Fruit fly (Drosophila melanogaster) whole organism, embryonic: ENCODE results near the gene CG6356.

ENCODE experiments used
- Abd-B ChIP-seq: fragments of 200-800 bp; sonication (Bioruptor generic); optimal IDR thresholded peaks from 2 replicates; lab custom pipeline; 2018; ENCODE audit warnings: missing biosample characterization, mild to moderate bottlenecking, missing genetic modification characterization, moderate library complexity
- Antp ChIP-seq: fragments of 200-800 bp; sonication (Bioruptor generic); optimal IDR thresholded peaks from 3 replicates; lab custom pipeline; 2016; ENCODE audit warnings: missing biosample characterization, missing genetic modification characterization
- Atf-2 ChIP-seq: fragments of 200-800 bp; sonication (Bioruptor generic); optimal IDR thresholded peaks from 2 replicates; lab custom pipeline; 2016; ENCODE audit warnings: missing biosample characterization, missing genetic modification characterization
- Bgb ChIP-seq: fragments of 200-800 bp; sonication (Bioruptor generic); IDR thresholded peaks from 2 replicates; pipeline ENCODE4 v1.3.6; 2022; ENCODE audit warnings: missing biosample characterization, missing genetic modification characterization; ENCODE audit not compliant: partially characterized antibody
- C15 ChIP-seq: fragments of 200-800 bp; sonication (Bioruptor generic); IDR thresholded peaks from 3 replicates; pipeline ENCODE4 v1.3.6; 2022; ENCODE audit warnings: missing biosample characterization, missing genetic modification characterization
- CG11560 ChIP-seq: fragments of 200-800 bp; sonication (Bioruptor generic); IDR thresholded peaks from 3 replicates; pipeline ENCODE4 v1.3.6; 2022; ENCODE audit warnings: missing biosample characterization, missing genetic modification characterization
- CG12744 ChIP-seq: fragments of 200-800 bp; sonication (Bioruptor generic); optimal IDR thresholded peaks from 2 replicates; lab custom pipeline; 2016; ENCODE audit warnings: missing biosample characterization, missing genetic modification characterization
- CG12942 ChIP-seq: fragments of 200-800 bp; sonication (Bioruptor generic); optimal IDR thresholded peaks from 3 replicates; lab custom pipeline; 2016; ENCODE audit warnings: missing biosample characterization, missing genetic modification characterization
- CG13287 ChIP-seq: fragments of 200-800 bp; sonication (Bioruptor generic); IDR thresholded peaks from 2 replicates; pipeline ENCODE4 v1.3.6; 2022; ENCODE audit warnings: missing biosample characterization, missing genetic modification characterization; ENCODE audit not compliant: partially characterized antibody
- CG14441 ChIP-seq: fragments of 200-800 bp; sonication (Bioruptor generic); IDR thresholded peaks from 2 replicates; pipeline ENCODE4 v1.3.6; 2022; ENCODE audit warnings: missing biosample characterization, missing genetic modification characterization
- CG14667 ChIP-seq: fragments of 200-800 bp; sonication (Bioruptor generic); IDR thresholded peaks from 2 replicates; pipeline ENCODE4 v1.3.6; 2022; ENCODE audit warnings: missing biosample characterization, missing genetic modification characterization
- CG17359 ChIP-seq: fragments of 200-800 bp; sonication (Bioruptor generic); optimal IDR thresholded peaks from 3 replicates; lab custom pipeline; 2018; ENCODE audit warnings: missing biosample characterization, mild to moderate bottlenecking, missing genetic modification characterization, moderate library complexity
- CG18262 ChIP-seq: fragments of 200-800 bp; optimal IDR thresholded peaks from 3 replicates; lab custom pipeline; 2019; ENCODE audit warnings: missing biosample characterization, mild to moderate bottlenecking, missing genetic modification characterization, moderate library complexity
- CG1832 ChIP-seq: fragments of 200-800 bp; sonication (Bioruptor generic); optimal IDR thresholded peaks from 2 replicates; lab custom pipeline; 2017; ENCODE audit warnings: missing biosample characterization, mild to moderate bottlenecking, missing genetic modification characterization, inconsistent platforms
- CG2116 ChIP-seq: fragments of 200-800 bp; sonication (Bioruptor generic); optimal IDR thresholded peaks from 3 replicates; lab custom pipeline; 2018; ENCODE audit warnings: missing biosample characterization, mild to moderate bottlenecking, missing genetic modification characterization
- CG2129 ChIP-seq: fragments of 200-800 bp; sonication (Bioruptor generic); IDR thresholded peaks from 2 replicates; pipeline ENCODE4 v1.3.6; 2022; ENCODE audit warnings: missing biosample characterization, missing genetic modification characterization; ENCODE audit not compliant: partially characterized antibody
- CG2199 ChIP-seq: fragments of 200-800 bp; sonication (Bioruptor generic); IDR thresholded peaks from 3 replicates; pipeline ENCODE4 v1.3.6; 2022; ENCODE audit warnings: missing biosample characterization, missing genetic modification characterization
- CG30431 ChIP-seq: fragments of 200-800 bp; sonication (Bioruptor generic); optimal IDR thresholded peaks from 2 replicates; lab custom pipeline; 2017; ENCODE audit warnings: missing biosample characterization, missing genetic modification characterization
- CG31388 ChIP-seq: fragments of 200-800 bp; sonication (Bioruptor generic); optimal IDR thresholded peaks from 2 replicates; lab custom pipeline; 2016; ENCODE audit warnings: missing biosample characterization, missing genetic modification characterization
- CG3847 ChIP-seq: fragments of 200-800 bp; sonication (Bioruptor generic); IDR thresholded peaks from 2 replicates; pipeline ENCODE4 v1.3.6; 2022; ENCODE audit warnings: missing biosample characterization, missing genetic modification characterization
- CG4282 ChIP-seq: fragments of 200-800 bp; sonication (Bioruptor generic); optimal IDR thresholded peaks from 2 replicates; lab custom pipeline; 2016; ENCODE audit warnings: missing biosample characterization, missing genetic modification characterization
- CG43689 ChIP-seq: fragments of 200-800 bp; sonication (Bioruptor generic); IDR thresholded peaks from 2 replicates; pipeline ENCODE4 v1.3.6; 2022; ENCODE audit warnings: missing biosample characterization, missing genetic modification characterization
- CG6272 ChIP-seq: fragments of 200-800 bp; sonication (Bioruptor generic); IDR thresholded peaks from 2 replicates; pipeline ENCODE4 v1.3.6; 2022; ENCODE audit warnings: missing biosample characterization, missing genetic modification characterization
- CG9797 ChIP-seq: fragments of 200-800 bp; sonication (Bioruptor generic); optimal IDR thresholded peaks from 3 replicates; lab custom pipeline; 2018; ENCODE audit warnings: missing biosample characterization, mild to moderate bottlenecking, missing genetic modification characterization
- E2f1 ChIP-seq: fragments of 200-800 bp; sonication (Bioruptor generic); IDR thresholded peaks from 2 replicates; pipeline ENCODE4 v1.3.6; 2022; ENCODE audit warnings: missing biosample characterization, missing genetic modification characterization
- Ets65A ChIP-seq: fragments of 200-800 bp; sonication (Bioruptor generic); peaks from one replicate; lab custom pipeline; 2016; ENCODE audit warnings: missing biosample characterization, missing genetic modification characterization
- HLH3B ChIP-seq: fragments of 200-800 bp; sonication (Bioruptor generic); IDR thresholded peaks from 2 replicates; pipeline ENCODE4 v1.3.6; 2022; ENCODE audit warnings: missing biosample characterization, missing genetic modification characterization
- Hr51 ChIP-seq, 2 experiments: fragments of 200-800 bp; sonication (Bioruptor generic); optimal IDR thresholded peaks; 2 replicates in 1 of 2; 3 replicates in 1 of 2; lab custom pipeline; 2016 to 2018; ENCODE audit warnings: missing biosample characterization in 2 of 2, missing genetic modification characterization in 2 of 2, mild to moderate bottlenecking in 1 of 2, moderate library complexity in 1 of 2
- Poxn ChIP-seq: fragments of 200-800 bp; sonication (Bioruptor generic); IDR thresholded peaks from 2 replicates; pipeline ENCODE4 v1.3.6; 2022; ENCODE audit warnings: missing biosample characterization, missing genetic modification characterization
- Side ChIP-seq: fragments of 200-800 bp; sonication (Bioruptor generic); optimal IDR thresholded peaks from 2 replicates; lab custom pipeline; 2016; ENCODE audit warnings: missing biosample characterization, missing genetic modification characterization
- Sin3A ChIP-seq: fragments of >200 bp; optimal IDR thresholded peaks from 2 replicates; lab custom pipeline; 2018
- Spps ChIP-seq: fragments of 200-800 bp; sonication (Bioruptor generic); optimal IDR thresholded peaks from 2 replicates; lab custom pipeline; 2018; ENCODE audit warnings: missing biosample characterization, mild to moderate bottlenecking, missing genetic modification characterization
- Usf ChIP-seq: fragments of 200-800 bp; sonication (Bioruptor generic); optimal IDR thresholded peaks from 2 replicates; lab custom pipeline; 2017; ENCODE audit warnings: missing genotype, missing biosample characterization, missing genetic modification characterization
- YL-1 ChIP-seq: fragments of 200-800 bp; sonication (Bioruptor generic); optimal IDR thresholded peaks from 3 replicates; lab custom pipeline; 2017; ENCODE audit warnings: missing biosample characterization, mild to moderate bottlenecking, missing genetic modification characterization
- ara ChIP-seq: fragments of 200-800 bp; sonication (Bioruptor generic); IDR thresholded peaks from 2 replicates; pipeline ENCODE4 v1.3.6; 2022; ENCODE audit warnings: missing biosample characterization, missing genetic modification characterization
- az2 ChIP-seq: fragments of 200-800 bp; sonication (Bioruptor generic); optimal IDR thresholded peaks from 3 replicates; lab custom pipeline; 2016; ENCODE audit warnings: missing biosample characterization, missing genetic modification characterization
- danr ChIP-seq: fragments of 200-800 bp; sonication (Bioruptor generic); IDR thresholded peaks from 2 replicates; pipeline ENCODE4 v1.3.6; 2022; ENCODE audit warnings: missing biosample characterization, missing genetic modification characterization
- dm ChIP-seq: fragments of 200-800 bp; sonication (Bioruptor generic); optimal IDR thresholded peaks from 3 replicates; lab custom pipeline; 2016; ENCODE audit warnings: missing biosample characterization, missing genetic modification characterization
- grau ChIP-seq: fragments of 200-800 bp; optimal IDR thresholded peaks from 3 replicates; lab custom pipeline; 2019; ENCODE audit warnings: missing biosample characterization, mild to moderate bottlenecking, missing genetic modification characterization, moderate library complexity
- ham ChIP-seq: fragments of 200-800 bp; sonication (Bioruptor generic); IDR thresholded peaks from 2 replicates; pipeline ENCODE4 v1.3.6; 2022; ENCODE audit warnings: missing biosample characterization, missing genetic modification characterization
- lmd ChIP-seq: fragments of 200-800 bp; sonication (Bioruptor generic); IDR thresholded peaks from 2 replicates; pipeline ENCODE4 v1.3.6; 2022; ENCODE audit warnings: missing biosample characterization, missing genetic modification characterization
- nom ChIP-seq: fragments of 200-800 bp; sonication (Bioruptor generic); optimal IDR thresholded peaks from 2 replicates; lab custom pipeline; 2017; ENCODE audit warnings: missing biosample characterization, missing genetic modification characterization, mild to moderate bottlenecking, moderate library complexity, missing genetic modification reagents
- p53 ChIP-seq: fragments of 200-800 bp; sonication (Bioruptor generic); optimal IDR thresholded peaks from 2 replicates; lab custom pipeline; 2016; ENCODE audit warnings: missing biosample characterization, missing genetic modification characterization
- scrt ChIP-seq: fragments of 200-800 bp; sonication (Bioruptor generic); optimal IDR thresholded peaks from 2 replicates; lab custom pipeline; 2018; ENCODE audit warnings: missing biosample characterization, mild to moderate bottlenecking, missing genetic modification characterization, moderate library complexity
- shn ChIP-seq: fragments of 200-800 bp; sonication (Bioruptor generic); optimal IDR thresholded peaks from 3 replicates; lab custom pipeline; 2016; ENCODE audit warnings: missing biosample characterization, missing genetic modification characterization
- sisA ChIP-seq: fragments of 200-800 bp; sonication (Bioruptor generic); IDR thresholded peaks from 2 replicates; pipeline ENCODE4 v1.3.6; 2022; ENCODE audit warnings: missing biosample characterization, missing genetic modification characterization
- so ChIP-seq: fragments of 200-800 bp; sonication (Bioruptor generic); IDR thresholded peaks from 3 replicates; pipeline ENCODE4 v1.3.6; 2022; ENCODE audit warnings: missing biosample characterization, missing genetic modification characterization
- tin ChIP-seq: fragments of 200-800 bp; sonication (Bioruptor generic); optimal IDR thresholded peaks from 3 replicates; lab custom pipeline; 2016; ENCODE audit warnings: missing biosample characterization, missing genetic modification characterization
- trh ChIP-seq: fragments of 200-800 bp; sonication (Bioruptor generic); optimal IDR thresholded peaks from 2 replicates; lab custom pipeline; 2016; ENCODE audit warnings: missing biosample characterization, missing genetic modification characterization
- usp ChIP-seq: fragments of >200 bp; optimal IDR thresholded peaks from 2 replicates; lab custom pipeline; 2017; ENCODE audit warnings: missing biosample characterization, missing genetic modification characterization

Gene CG6356

DNA sequence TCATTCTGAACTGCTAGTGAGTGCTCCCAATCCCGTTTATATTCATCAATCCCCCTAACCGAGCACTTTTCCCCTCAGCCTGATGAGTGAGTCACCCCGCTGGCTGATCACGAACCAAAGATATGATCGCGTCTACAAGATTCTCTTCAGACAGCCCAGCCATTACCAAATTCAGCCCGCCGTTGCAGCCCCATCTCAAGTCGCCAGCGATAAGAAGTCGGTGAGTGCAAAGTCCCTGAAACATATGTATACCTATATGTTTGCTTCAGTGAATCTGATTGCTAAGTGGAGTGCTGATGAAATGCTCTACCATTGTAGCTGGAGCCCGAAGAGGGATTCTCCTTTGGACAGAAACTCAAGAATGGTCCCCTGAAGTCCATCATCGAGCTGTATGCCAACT, 3.4 kb downstream of the CG6356 start:
- TF ChIP-seq Ets65A (GFP tag; lab: Kevin White, UChicago) (peak; percentile 68), shn (GFP tag; lab: Kevin White, UChicago) (no peak), Atf-2 (no peak), nom (GFP tag; lab: Kevin White, UChicago) (peak; percentile 38)

DNA sequence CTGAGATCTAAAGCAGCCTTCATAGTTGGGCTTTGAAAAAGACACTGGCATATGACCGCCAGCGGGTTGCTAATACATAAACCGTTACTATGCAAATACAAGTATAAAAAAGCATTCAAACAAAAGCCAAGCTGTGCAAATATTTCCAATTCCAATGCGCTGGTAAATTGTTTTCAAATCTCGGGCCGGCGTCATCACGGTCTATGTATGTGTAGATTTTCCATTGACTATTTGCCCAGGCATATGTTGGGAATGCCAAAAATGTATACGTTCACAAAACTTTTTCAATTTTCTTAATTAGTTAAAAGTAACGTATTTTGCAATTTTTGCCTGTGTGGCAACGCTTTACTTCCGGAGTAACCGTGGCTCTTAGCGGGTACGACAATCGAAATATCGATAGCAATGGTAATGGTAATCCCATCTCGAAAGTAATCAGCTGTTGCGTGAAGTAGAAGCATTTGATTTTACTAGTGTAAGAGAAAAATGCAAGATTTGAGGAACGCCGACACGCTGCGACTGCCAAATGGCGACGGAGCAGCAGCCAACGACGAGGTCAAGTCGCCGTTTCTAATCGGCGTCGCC, 6.1 kb downstream of the CG6356 start, which contains the start of the genes CG34290 and Uck:
CG34290 (minus strand) TSS at position 51 of the 582 bp plus-strand sequence.
Uck (plus strand) TSS at position 405 of the 582 bp plus-strand sequence.
- TF ChIP-seq sisA (GFP tag; lab: Robert Waterston, UW) (no peak), danr (GFP tag; lab: Robert Waterston, UW) (no peak), Poxn (GFP tag; lab: Robert Waterston, UW) (no peak), nom (GFP tag; lab: Kevin White, UChicago) (peak; percentile 57), grau (peak; percentile 71), CG11560 (tag; lab: Robert Waterston, UW) (no peak), tin (GFP tag; lab: Kevin White, UChicago) (peak; percentile 54), CG3847 (peak; percentile 85), CG12744 (GFP tag; lab: Kevin White, UChicago) (peak; percentile 49), Antp (peak; percentile 59), scrt (GFP tag; lab: Kevin White, UChicago) (peak; percentile 85), CG18262 (tag; lab: Kevin White, UChicago) (peak; percentile 63), CG2199 (GFP tag; lab: Robert Waterston, UW) (peak; percentile 80; the same call in 1 of the 3 replicates), CG31388 (GFP tag; lab: Kevin White, UChicago) (no peak), CG2129 (GFP tag; lab: Robert Waterston, UW) (peak; percentile 35), ara (GFP tag; lab: Robert Waterston, UW) (peak; percentile 36; the same call in 1 of the 2 replicates), CG1832 (GFP tag; lab: Kevin White, UChicago) (no peak), lmd (GFP tag; lab: Robert Waterston, UW) (peak; percentile 63), CG13287 (GFP tag; lab: Robert Waterston, UW) (peak; percentile 94), C15 (GFP tag; lab: Robert Waterston, UW) (no peak), CG43689 (GFP tag; lab: Robert Waterston, UW) (peak; percentile 64), az2 (peak; percentile 8), CG12942 (GFP tag; lab: Kevin White, UChicago) (peak; percentile 28), so (GFP tag; lab: Robert Waterston, UW) (peak; percentile 70; the same call in 1 of the 3 replicates), CG9797 (GFP tag; lab: Kevin White, UChicago) (peak; percentile 72), Sin3A (lab: Kevin White, UChicago) (peak; percentile 62), p53 (GFP tag; lab: Kevin White, UChicago) (peak; percentile 69), YL-1 (GFP tag; lab: Kevin White, UChicago) (peak; percentile 90), trh (GFP tag; lab: Kevin White, UChicago) (peak; percentile 37), CG4282 (GFP tag; lab: Kevin White, UChicago) (peak; percentile 65), CG2116 (peak; percentile 95), Side (GFP tag; lab: Kevin White, UChicago) (peak; percentile 89), HLH3B (GFP tag; lab: Robert Waterston, UW) (peak; percentile 72), CG17359 (tag; lab: Kevin White, UChicago) (peak; percentile 71), CG14667 (GFP tag; lab: Robert Waterston, UW) (no peak), usp (GFP tag; lab: Kevin White, UChicago) (no peak), CG6272 (peak; percentile 15; the same call in 1 of the 2 replicates), Abd-B (GFP tag; lab: Kevin White, UChicago) (peak; percentile 17), Hr51 (GFP tag; optimal IDR thresholded peaks at IDR 0.05; lab: Kevin White, UChicago) (peak; percentile 63 to 68), E2f1 (GFP tag; lab: Robert Waterston, UW) (peak; percentile 54), dm (peak; percentile 79), Usf (GFP tag; lab: Kevin White, UChicago) (peak; percentile 6), CG30431 (peak; percentile 49), Bgb (GFP tag; lab: Robert Waterston, UW) (peak; percentile 86), CG14441 (GFP tag; lab: Robert Waterston, UW) (peak; percentile 50; the same call in 1 of the 2 replicates), ham (GFP tag; lab: Robert Waterston, UW) (no peak), Spps (tag; lab: Kevin White, UChicago) (peak; percentile 30)
